Worm (Caenorhabditis elegans) whole organism, mixed stage, embryonic: ENCODE data around the gene ZC239.15.
A peak's percentile ranks its signal among the peaks of the same experiment; 100 is the strongest.

Source experiments
- blmp-1 ChIP-seq: fragments of 150-350 bp; optimal IDR thresholded peaks from 2 replicates; lab custom pipeline; 2014; ENCODE audit warnings: missing biosample characterization, missing genetic modification characterization
- elt-1 ChIP-seq: sonication (generic microtip); optimal IDR thresholded peaks from 2 replicates; lab custom pipeline; 2017; ENCODE audit warnings: missing genetic modification characterization, mild to moderate bottlenecking, missing compliant biosample characterization, antibody characterized with exemption, moderate library complexity, borderline replicate concordance; ENCODE audit not compliant: insufficient read depth
- elt-3 ChIP-seq: fragments of 150-350 bp; optimal IDR thresholded peaks from 2 replicates; lab custom pipeline; 2014; ENCODE audit warnings: missing biosample characterization, missing genetic modification characterization
- flh-1 ChIP-seq: fragments of 200-800 bp; sonication (Bioruptor generic); optimal IDR thresholded peaks from 2 replicates; lab custom pipeline; 2018; ENCODE audit warnings: mild to moderate bottlenecking, missing genetic modification characterization, moderate library complexity, missing compliant biosample characterization
- lin-13 ChIP-seq: fragments of 150-350 bp; optimal IDR thresholded peaks from 2 replicates; lab custom pipeline; 2014; ENCODE audit warnings: missing biosample characterization, missing genetic modification characterization
- lsy-2 ChIP-seq: fragments of 150-350 bp; optimal IDR thresholded peaks from 2 replicates; lab custom pipeline; 2014; ENCODE audit warnings: missing biosample characterization, missing genetic modification characterization
- nhr-12 ChIP-seq: fragments of 150-350 bp; optimal IDR thresholded peaks from 2 replicates; lab custom pipeline; 2014; ENCODE audit warnings: missing biosample characterization, missing genetic modification characterization
- nhr-237 ChIP-seq: fragments of 150-350 bp; optimal IDR thresholded peaks from 2 replicates; lab custom pipeline; 2014; ENCODE audit warnings: missing biosample characterization, missing genetic modification characterization
- pha-4 ChIP-seq: fragments of 150-350 bp; optimal IDR thresholded peaks from 2 replicates; lab custom pipeline; 2018; ENCODE audit warnings: missing biosample characterization, missing genetic modification reagents, missing genetic modification characterization
- sem-2 ChIP-seq: fragments of 200-800 bp; sonication (Bioruptor generic); optimal IDR thresholded peaks from 2 replicates; lab custom pipeline; 2018; ENCODE audit warnings: mild to moderate bottlenecking, missing genetic modification characterization, missing compliant biosample characterization
- tbx-8 ChIP-seq: fragments of 200-800 bp; sonication (Bioruptor generic); optimal IDR thresholded peaks from 2 replicates; lab custom pipeline; 2018; ENCODE audit warnings: mild to moderate bottlenecking, missing genetic modification characterization, moderate library complexity, missing compliant biosample characterization
- unc-62 ChIP-seq: fragments of 150-350 bp; optimal IDR thresholded peaks from 2 replicates; lab custom pipeline; 2014; ENCODE audit warnings: missing biosample characterization, missing genetic modification reagents, missing genetic modification characterization
- ztf-11 ChIP-seq: fragments of 150-350 bp; optimal IDR thresholded peaks from 2 replicates; lab custom pipeline; 2014; ENCODE audit warnings: missing biosample characterization, missing genetic modification characterization

- TF ChIP-seq ztf-11 (tag; lab: Kevin White, UChicago) (no peak), pha-4 (tag; lab: Kevin White, UChicago) (no peak), blmp-1 (tag; lab: Kevin White, UChicago) (peak; percentile 10), unc-62 (GFP tag; lab: Kevin White, UChicago) (no peak), nhr-12 (tag; lab: Kevin White, UChicago) (no peak), lin-13 (tag; lab: Kevin White, UChicago) (no peak), sem-2 (GFP tag; lab: Kevin White, UChicago) (no peak), nhr-237 (tag; lab: Kevin White, UChicago) (no peak), elt-3 (tag; lab: Kevin White, UChicago) (peak; percentile 88), elt-1 (tag; lab: Kevin White, UChicago) (no peak), flh-1 (GFP tag; lab: Kevin White, UChicago) (no peak), tbx-8 (GFP tag; lab: Kevin White, UChicago) (no peak), lsy-2 (tag; lab: Kevin White, UChicago) (no peak)
Measured at ce11 chrII:3241842-3242241, 17.3 kb upstream of the ZC239.15 start.
